Fruit fly (Drosophila melanogaster): Measurements from ENCODE around the gene CG3402.

The CG3402 gene

DNA sequence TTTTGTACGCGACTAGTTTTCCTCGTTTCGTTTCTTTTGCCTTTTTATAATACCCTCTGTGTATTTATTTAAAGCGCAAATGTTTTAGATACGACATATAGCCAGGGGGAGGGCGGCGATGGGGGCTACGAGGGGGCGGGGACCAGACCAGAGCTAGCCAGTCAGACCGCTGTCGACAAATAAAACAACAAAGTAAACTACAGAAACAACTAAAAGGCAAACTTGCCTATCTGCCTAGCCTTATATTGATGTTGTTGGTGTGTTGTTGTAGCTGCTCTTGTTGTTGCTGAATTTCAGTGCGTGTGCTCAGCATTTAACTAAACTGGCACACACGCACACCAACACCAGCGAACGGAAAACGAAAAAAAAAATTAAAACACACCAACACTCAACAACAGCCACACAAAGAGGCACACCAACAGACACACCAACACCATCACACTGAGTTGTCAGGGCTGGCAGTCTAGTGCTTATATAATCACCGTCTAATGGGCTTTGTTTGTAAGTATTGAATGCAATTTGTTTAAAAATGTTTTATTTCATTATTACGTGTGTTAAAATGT lies 23.2 kb downstream of the CG3402 start:
- TF ChIP-seq Sin3A (optimal IDR thresholded peaks at IDR 0.05), result no peak
- no peak for TF ChIP-seq psq (optimal IDR thresholded peaks at IDR 0.05)
- TF ChIP-seq ttk (optimal IDR thresholded peaks at IDR 0.05), result no peak
- no peak for TF ChIP-seq Myc (optimal IDR thresholded peaks at IDR 0.05)
- no peak for TF ChIP-seq h (optimal IDR thresholded peaks at IDR 0.05)
- no peak for TF ChIP-seq insv (optimal IDR thresholded peaks at IDR 0.05)

DNA sequence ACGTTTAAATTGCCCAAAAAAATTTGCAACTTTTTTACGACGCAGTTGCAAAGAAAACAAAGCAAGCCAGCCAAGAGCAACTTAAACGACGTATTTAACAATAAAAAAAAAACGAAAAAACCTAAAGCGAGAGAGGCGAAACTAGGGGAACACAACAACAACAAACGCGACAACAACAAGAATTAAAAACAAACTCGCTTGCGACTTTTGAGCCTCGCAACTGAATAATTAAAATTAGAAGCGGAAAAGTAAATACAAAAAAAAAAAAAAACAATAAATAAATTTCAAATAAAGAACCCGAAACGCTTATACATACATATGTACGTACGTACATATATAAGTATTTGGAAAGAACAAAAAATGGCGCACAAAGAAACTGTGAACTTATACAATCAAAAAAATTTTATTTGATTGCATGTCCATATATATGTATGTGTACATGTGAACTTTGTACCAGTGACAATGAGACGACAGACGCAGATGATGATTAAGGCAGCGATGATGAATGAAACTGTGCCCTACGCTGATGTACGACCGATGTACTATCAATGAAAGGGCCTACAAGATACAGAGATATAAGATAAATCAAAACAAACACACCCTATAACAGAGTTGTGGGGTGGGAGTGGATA lies 23.9 kb downstream of the CG3402 start:
- TF ChIP-seq Myc (optimal IDR thresholded peaks at IDR 0.05) (no peak), psq (optimal IDR thresholded peaks at IDR 0.05) (no peak), Sin3A (optimal IDR thresholded peaks at IDR 0.05) (no peak), ttk (optimal IDR thresholded peaks at IDR 0.05) (no peak), h (optimal IDR thresholded peaks at IDR 0.05) (no peak), insv (optimal IDR thresholded peaks at IDR 0.05) (no peak)

DNA sequence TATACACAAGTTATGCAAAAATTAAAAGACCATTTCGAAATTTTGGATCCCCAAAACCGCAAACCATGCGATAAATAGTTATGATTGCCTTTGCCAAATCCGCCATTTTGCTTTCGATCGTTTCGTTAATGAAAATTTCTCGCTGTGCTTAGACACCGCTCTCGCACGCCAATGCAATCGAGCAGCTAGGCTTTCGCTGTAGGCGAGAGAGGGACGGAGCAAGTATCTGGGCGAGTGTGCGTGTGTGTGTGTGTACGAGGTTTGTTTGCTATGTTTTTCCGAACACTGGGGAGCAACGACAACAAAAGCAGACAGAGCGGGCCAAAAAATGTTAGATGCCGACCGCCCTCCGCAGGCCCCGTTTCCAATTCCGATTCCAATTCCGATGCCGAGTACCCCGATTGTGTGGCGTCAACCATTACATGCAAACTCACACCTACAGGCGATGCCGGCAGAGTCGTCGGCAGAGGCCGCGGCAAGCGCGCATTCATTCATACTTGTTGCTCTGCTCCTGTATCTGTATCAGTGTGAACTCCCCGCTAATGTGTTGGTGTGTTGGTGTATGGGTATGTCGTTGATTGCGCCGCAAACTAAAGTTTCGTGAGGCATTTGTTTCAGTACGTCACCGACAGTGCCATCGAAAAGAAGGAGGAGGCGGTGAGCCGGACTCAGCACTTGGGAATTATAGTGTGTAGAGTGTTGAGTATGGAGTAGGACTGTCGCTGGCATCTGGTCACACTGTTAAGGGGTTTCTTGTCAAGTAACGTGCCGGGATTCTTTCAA lies 24.7 kb downstream of the CG3402 start:
- no peak for TF ChIP-seq ttk (optimal IDR thresholded peaks at IDR 0.05)
- TF ChIP-seq Myc (optimal IDR thresholded peaks at IDR 0.05), result no peak
- no peak for TF ChIP-seq insv (optimal IDR thresholded peaks at IDR 0.05)
- TF ChIP-seq h (optimal IDR thresholded peaks at IDR 0.05), result no peak
- no peak for TF ChIP-seq Sin3A (optimal IDR thresholded peaks at IDR 0.05)
- TF ChIP-seq psq (optimal IDR thresholded peaks at IDR 0.05), result no peak

DNA sequence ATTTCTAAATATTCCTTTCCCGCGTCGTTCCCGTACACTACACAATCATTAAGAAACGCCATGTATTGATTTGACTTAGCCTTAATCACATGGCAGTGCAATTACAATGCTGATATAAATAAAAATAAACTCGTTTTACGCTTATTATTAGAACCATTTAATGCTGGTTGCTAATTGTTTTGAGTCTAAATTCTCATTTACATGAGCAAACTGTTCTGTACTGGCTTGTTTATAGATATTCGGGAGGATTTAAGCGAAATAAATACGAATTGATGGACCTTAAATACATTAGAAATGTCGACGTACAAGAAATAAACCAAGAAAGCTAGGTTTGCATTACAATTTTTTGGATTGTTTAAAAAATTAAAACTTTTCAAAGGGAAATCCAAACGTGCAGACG lies 25.3 kb downstream of the CG3402 start:
- TF ChIP-seq insv (optimal IDR thresholded peaks at IDR 0.05) (no peak), ttk (optimal IDR thresholded peaks at IDR 0.05) (no peak), psq (optimal IDR thresholded peaks at IDR 0.05) (no peak), Sin3A (optimal IDR thresholded peaks at IDR 0.05) (no peak), Myc (optimal IDR thresholded peaks at IDR 0.05) (no peak)

DNA sequence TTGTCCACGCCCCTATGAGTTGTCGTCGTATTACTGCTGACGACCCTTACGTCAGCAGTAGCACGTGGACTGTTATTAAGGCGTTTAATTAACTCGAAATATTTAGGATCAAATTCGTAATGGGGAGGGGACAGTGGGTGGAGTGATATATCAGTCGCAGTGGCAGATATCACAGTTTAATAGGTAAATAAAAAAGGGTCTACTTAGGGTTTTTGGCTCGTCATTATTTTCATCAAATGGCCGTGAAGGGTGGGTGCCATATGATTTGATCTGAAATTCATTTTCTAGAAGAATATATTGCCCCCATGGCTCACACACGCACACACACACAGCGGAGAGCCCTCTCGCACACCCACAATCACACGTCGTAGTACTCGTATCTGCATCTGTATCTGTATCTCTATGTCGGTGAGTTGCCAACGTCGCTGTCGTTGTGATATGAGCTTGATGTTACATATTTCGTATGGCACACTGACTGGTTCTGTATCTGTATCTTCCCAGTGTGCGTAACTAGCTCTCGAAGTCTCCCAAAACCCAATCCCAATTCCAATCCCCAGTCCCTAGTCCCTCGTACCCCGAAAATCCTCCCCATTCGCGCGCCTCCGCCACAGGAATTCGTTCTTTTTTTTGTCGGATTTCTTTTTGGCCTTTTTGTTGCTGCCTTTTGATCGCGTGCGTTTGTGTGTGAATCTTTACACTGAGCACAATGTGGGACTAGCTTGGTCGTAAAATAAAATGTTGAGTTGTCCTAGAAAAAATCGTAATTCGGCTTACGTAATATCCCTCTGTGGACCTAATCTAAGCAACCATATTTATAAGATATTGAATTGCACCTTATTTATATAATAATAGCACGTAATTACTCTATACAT lies 25.9 kb downstream of the CG3402 start:
- no peak for TF ChIP-seq Sin3A (optimal IDR thresholded peaks at IDR 0.05)
- no peak for TF ChIP-seq Myc (optimal IDR thresholded peaks at IDR 0.05)
- no peak for TF ChIP-seq psq (optimal IDR thresholded peaks at IDR 0.05)
- no peak for TF ChIP-seq ttk (optimal IDR thresholded peaks at IDR 0.05)
- TF ChIP-seq insv (optimal IDR thresholded peaks at IDR 0.05), result no peak
- TF ChIP-seq h (optimal IDR thresholded peaks at IDR 0.05), result no peak

DNA sequence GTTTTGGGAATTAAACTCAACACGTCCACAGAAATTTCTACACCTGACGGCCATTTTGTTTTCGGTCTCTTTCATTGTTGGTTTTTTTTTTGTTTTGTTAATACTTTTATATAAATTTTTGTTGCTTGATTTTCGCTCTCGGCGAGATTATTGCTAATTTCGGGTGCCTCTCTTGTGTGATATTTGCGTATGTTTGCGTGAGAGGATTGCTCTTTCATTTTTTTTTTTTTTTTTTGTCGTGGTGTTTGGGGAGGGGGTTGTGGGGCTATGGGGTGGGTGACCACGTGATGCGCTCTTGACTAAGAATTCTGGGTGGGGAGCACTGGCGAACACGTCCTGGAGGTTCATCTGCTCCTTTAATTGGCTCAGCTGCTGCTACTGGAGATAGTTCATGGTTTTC lies 26.8 kb downstream of the CG3402 start:
- TF ChIP-seq psq (optimal IDR thresholded peaks at IDR 0.05), result no peak
- TF ChIP-seq insv (optimal IDR thresholded peaks at IDR 0.05), result no peak
- TF ChIP-seq h (optimal IDR thresholded peaks at IDR 0.05), result no peak
- no peak for TF ChIP-seq Sin3A (optimal IDR thresholded peaks at IDR 0.05)

DNA sequence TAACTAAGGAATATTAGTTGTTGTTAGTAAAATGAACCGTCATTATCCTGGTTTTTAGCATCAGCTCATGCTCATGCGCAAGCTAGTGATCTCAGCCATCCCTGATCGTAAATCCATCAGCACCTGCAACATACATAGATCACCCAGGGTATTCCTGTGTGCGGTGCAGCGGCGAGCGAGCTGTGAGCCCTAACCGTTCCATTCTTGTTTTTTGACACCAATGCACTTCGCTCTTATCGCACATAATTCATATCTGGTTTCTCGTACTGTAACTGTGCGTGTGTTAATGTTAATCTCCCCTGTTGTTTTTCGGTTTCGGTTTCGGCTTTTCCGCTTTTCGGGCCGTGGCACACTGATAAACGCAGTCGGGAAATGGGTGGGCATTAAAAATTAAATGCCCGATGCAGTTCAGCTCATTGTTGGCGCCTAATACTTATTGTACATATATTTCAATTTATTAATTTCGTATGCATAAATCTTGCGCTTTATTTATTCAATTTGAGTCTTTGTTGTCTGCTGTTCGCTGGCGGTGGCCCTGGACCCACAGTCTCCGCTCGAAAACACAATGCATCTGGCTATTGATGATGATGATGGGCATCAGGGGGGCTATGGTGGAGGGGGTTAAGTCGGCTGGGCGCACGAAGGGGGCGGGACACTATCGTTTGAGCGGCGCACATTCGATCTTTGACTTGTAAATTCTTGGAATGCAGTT lies 28.3 kb downstream of the CG3402 start:
- TF ChIP-seq insv (optimal IDR thresholded peaks at IDR 0.05) (no peak), Sin3A (optimal IDR thresholded peaks at IDR 0.05) (no peak), Myc (optimal IDR thresholded peaks at IDR 0.05) (no peak), ttk (optimal IDR thresholded peaks at IDR 0.05) (no peak), h (optimal IDR thresholded peaks at IDR 0.05) (no peak), psq (optimal IDR thresholded peaks at IDR 0.05) (no peak)

DNA sequence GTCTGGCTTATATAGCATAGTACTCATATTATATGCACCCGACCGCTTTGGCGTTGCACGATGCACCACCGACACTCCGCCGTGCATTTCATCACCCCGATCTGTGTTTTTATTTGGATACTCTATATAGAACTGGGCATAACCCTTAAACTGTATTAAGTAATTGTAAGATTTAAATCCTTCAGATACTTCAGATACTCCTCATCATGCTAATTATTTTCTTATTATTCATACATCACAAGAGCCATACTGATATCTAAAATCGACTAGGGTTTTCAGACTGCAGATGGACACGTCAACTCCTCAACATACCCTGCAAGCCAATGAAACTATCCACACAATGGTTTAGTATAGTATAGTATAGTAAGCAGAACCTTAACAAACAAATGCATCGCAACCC lies 29.1 kb downstream of the CG3402 start:
- no peak for TF ChIP-seq psq (optimal IDR thresholded peaks at IDR 0.05)
- TF ChIP-seq Sin3A (optimal IDR thresholded peaks at IDR 0.05), result no peak
- TF ChIP-seq h (optimal IDR thresholded peaks at IDR 0.05), result no peak
- TF ChIP-seq Myc (optimal IDR thresholded peaks at IDR 0.05), result no peak
- no peak for TF ChIP-seq ttk (optimal IDR thresholded peaks at IDR 0.05)
- no peak for TF ChIP-seq insv (optimal IDR thresholded peaks at IDR 0.05)

DNA sequence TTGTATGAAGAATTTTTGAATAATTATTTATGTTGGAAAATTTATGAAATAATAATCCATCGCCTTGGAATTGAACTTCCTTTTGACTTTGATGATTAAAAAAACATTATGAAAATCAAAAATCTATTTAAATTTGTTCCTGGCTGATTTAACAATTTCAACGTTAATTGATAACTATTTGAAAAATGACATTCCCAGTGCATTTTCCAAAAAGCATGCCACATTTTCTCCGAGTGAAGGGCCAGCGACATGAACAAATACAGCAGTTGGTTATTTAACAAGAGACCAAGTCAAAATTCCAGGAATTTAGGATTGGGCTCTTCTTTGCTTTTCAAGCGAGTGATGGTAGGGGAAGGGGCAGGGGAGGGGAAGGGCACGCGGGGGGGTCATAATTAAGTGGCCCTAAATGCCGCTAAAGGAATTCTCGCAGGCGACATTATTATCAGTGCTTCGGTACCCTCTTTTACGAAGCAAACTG lies 30.3 kb downstream of the CG3402 start:
- TF ChIP-seq Sin3A (optimal IDR thresholded peaks at IDR 0.05) (no peak), h (optimal IDR thresholded peaks at IDR 0.05) (no peak), ttk (optimal IDR thresholded peaks at IDR 0.05) (no peak)

DNA sequence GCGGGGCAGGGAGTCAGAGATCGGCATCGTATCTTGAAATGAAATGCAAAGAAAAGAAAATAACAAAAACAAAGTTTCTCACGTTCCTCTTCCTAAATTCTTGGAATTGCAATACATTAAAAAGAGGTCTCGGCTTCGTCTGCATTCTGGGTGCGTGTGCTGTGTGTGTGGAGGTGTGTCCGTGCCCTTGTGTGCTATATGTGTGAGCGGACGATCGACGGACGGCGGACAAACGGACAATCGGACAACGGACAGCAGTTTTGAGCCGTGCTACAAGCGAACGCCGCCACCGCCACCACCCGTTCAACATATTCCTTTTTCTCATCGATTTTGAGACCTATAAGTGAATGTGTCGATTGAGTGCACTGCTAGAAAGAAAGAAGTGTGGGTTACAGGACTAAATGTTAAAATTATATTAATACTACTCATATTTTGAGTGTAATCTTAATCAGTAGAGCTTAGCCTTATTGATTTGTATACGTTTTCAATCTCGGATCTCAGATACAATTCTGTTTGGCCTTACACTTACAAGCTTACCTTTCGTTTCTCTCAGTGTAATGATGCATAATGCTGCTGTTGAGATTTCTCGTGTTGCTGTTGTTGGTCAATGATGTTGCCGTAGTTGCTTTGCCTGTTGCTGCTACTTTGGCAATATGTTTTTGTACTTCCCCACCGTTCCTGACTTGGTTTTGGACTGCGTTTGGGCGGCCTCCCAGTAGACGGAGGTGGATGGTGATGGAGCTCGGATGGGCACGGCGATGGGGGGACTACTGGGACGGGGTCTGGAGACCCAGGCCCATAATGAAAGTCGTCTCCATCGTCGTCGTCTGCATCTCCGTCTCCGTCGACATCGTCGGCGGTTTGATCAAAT lies 31.3 kb downstream of the CG3402 start:
- TF ChIP-seq ttk (optimal IDR thresholded peaks at IDR 0.05), result no peak
- TF ChIP-seq Myc (optimal IDR thresholded peaks at IDR 0.05), result no peak
- no peak for TF ChIP-seq insv (optimal IDR thresholded peaks at IDR 0.05)
- TF ChIP-seq h (optimal IDR thresholded peaks at IDR 0.05), result no peak
- no peak for TF ChIP-seq Sin3A (optimal IDR thresholded peaks at IDR 0.05)
- TF ChIP-seq psq (optimal IDR thresholded peaks at IDR 0.05), result no peak
